Worm (Caenorhabditis elegans): Measurements from ENCODE around the gene nhr-100.

Gene nhr-100

ce11 chrIV:9728376-9728775 lies at the start of gene nhr-100:
Gene nhr-100, plus strand, starts transcription at chrIV:9728676.
- TF ChIP-seq C34F6.9 (tag; optimal IDR thresholded peaks at IDR 0.05) (no peak), egl-27 (tag; optimal IDR thresholded peaks at IDR 0.05) (no peak), ZK546.5 (tag; optimal IDR thresholded peaks at IDR 0.05) (no peak), lin-13 (GFP tag; optimal IDR thresholded peaks at IDR 0.05) (no peak), peb-1 (tag; optimal IDR thresholded peaks at IDR 0.05) (no peak), elt-1 (tag; optimal IDR thresholded peaks at IDR 0.05) (no peak), mdl-1 (tag; optimal IDR thresholded peaks at IDR 0.05) (no peak), unc-39 (tag; optimal IDR thresholded peaks at IDR 0.05) (no peak), crh-2 (tag; optimal IDR thresholded peaks at IDR 0.05) (no peak), unc-55 (GFP tag; optimal IDR thresholded peaks at IDR 0.05) (no peak), sma-9 (GFP tag; optimal IDR thresholded peaks at IDR 0.05) (no peak), sma-9 (tag; optimal IDR thresholded peaks at IDR 0.05) (no peak), nhr-11 (tag; optimal IDR thresholded peaks at IDR 0.05) (no peak), skn-1 (tag; optimal IDR thresholded peaks at IDR 0.05) (no peak), blmp-1 (tag; optimal IDR thresholded peaks at IDR 0.05; ENCODE audit: insufficient read depth) (no peak), sem-4 (tag; optimal IDR thresholded peaks at IDR 0.05) (no peak), nhr-10 (tag; optimal IDR thresholded peaks at IDR 0.05) (no peak), ztf-1 (GFP tag; conservative IDR thresholded peaks at IDR 0.05) (no peak), ztf-11 (tag; optimal IDR thresholded peaks at IDR 0.05) (no peak), zag-1 (tag; optimal IDR thresholded peaks at IDR 0.05) (no peak)

ce11 chrIV:9679296-9679695 lies 49.2 kb upstream of the nhr-100 start:
- TF ChIP-seq C34F6.9 (tag; optimal IDR thresholded peaks at IDR 0.05) (no peak), snpc-4 (tag; optimal IDR thresholded peaks at IDR 0.05) (no peak), nhr-77 (tag; optimal IDR thresholded peaks at IDR 0.05) (no peak), nhr-23 (tag; optimal IDR thresholded peaks at IDR 0.05) (no peak), elt-3 (tag; optimal IDR thresholded peaks at IDR 0.05) (no peak), skn-1 (tag; optimal IDR thresholded peaks at IDR 0.05) (no peak), fos-1 (tag; optimal IDR thresholded peaks at IDR 0.05) (no peak)

ce11 chrIV:9680841-9681240 lies 47.6 kb upstream of the nhr-100 start, which contains the start of gene ins-8:
Gene ins-8, minus strand, starts transcription at chrIV:9680941.
- TF ChIP-seq peb-1 (tag; optimal IDR thresholded peaks at IDR 0.05) (no peak), nhr-23 (tag; optimal IDR thresholded peaks at IDR 0.05) (no peak), ztf-1 (GFP tag; conservative IDR thresholded peaks at IDR 0.05) (no peak)

- TF ChIP-seq fos-1 (tag; optimal IDR thresholded peaks at IDR 0.05) (peak; percentile 65), sma-9 (GFP tag; optimal IDR thresholded peaks at IDR 0.05) (peak; percentile 21), sma-9 (tag; optimal IDR thresholded peaks at IDR 0.05) (no peak), alr-1 (tag; optimal IDR thresholded peaks at IDR 0.05) (no peak), sma-3 (GFP tag; optimal IDR thresholded peaks at IDR 0.05) (no peak), ama-1 (optimal IDR thresholded peaks at IDR 0.05) (no peak)
Measured at ce11 chrIV:9682514-9682913, 46.0 kb upstream of the nhr-100 start, which contains the start of gene ins-7. Gene ins-7, minus strand, starts transcription at chrIV:9682845.

- TF ChIP-seq nhr-21 (tag; optimal IDR thresholded peaks at IDR 0.05) (no peak), elt-3 (tag; optimal IDR thresholded peaks at IDR 0.05) (no peak), C34F6.9 (tag; optimal IDR thresholded peaks at IDR 0.05) (no peak), nhr-77 (tag; optimal IDR thresholded peaks at IDR 0.05) (no peak), sma-9 (GFP tag; optimal IDR thresholded peaks at IDR 0.05) (no peak), sma-9 (tag; optimal IDR thresholded peaks at IDR 0.05) (no peak), ceh-82 (tag; optimal IDR thresholded peaks at IDR 0.05) (no peak), ztf-4 (tag; optimal IDR thresholded peaks at IDR 0.05) (no peak), nhr-237 (tag; optimal IDR thresholded peaks at IDR 0.05) (no peak), nhr-25 (tag; optimal IDR thresholded peaks at IDR 0.05) (no peak), ztf-11 (tag; optimal IDR thresholded peaks at IDR 0.05) (no peak), fos-1 (tag; optimal IDR thresholded peaks at IDR 0.05) (no peak), egl-27 (tag; optimal IDR thresholded peaks at IDR 0.05) (no peak), peb-1 (tag; optimal IDR thresholded peaks at IDR 0.05) (no peak), unc-39 (tag; optimal IDR thresholded peaks at IDR 0.05) (no peak), F13H6.1 (tag; optimal IDR thresholded peaks at IDR 0.05) (no peak)
Measured at ce11 chrIV:9683433-9683832, 45.0 kb upstream of the nhr-100 start, which contains the start of the genes htas-1 and ZK1251.3. Gene htas-1, minus strand, starts transcription at chrIV:9683533. Gene ZK1251.3, plus strand, starts transcription at chrIV:9683658.

All from whole organism, L2 larva.